Worm (Caenorhabditis elegans): Measurements from ENCODE around the gene F35C11.5.

ce11 chrII:8246476-8246875 lies 7.1 kb upstream of the F35C11.5 start, which contains the start of gene F35C11.3:
- TF ChIP-seq sox-4 (tag; optimal IDR thresholded peaks at IDR 0.05) (no peak), fkh-10 (GFP tag; optimal IDR thresholded peaks at IDR 0.05) (no peak), pha-4 (tag; optimal IDR thresholded peaks at IDR 0.05) (no peak), unc-55 (GFP tag; optimal IDR thresholded peaks at IDR 0.05) (no peak), ama-1 (optimal IDR thresholded peaks at IDR 0.05) (no peak)
